Fruit fly (Drosophila melanogaster): ENCODE results near the gene CG3557.

DNA sequence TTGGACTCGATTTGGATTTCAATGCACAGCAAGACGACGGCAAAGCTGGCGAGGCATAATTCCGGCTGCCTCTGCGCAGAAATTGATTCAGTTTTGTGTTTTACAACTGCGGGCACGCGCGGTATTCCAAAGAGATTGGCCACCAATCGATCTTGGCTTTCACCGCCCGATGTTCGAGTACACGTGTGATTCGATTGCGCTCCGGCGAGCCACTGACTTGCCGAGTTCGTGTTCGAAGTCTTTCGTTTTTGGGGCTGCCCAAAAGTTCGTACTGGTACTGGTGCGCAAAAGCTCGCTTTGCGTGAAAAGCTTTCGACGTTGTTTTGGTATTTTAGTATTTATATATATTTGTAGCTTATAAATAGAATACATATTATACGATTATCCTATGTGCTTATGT lies 29.5 kb upstream of the CG3557 start, which contains the start of gene CG18641:
- TF ChIP-seq zfh2 (GFP tag; optimal IDR thresholded peaks at IDR 0.05) = no peak
- TF ChIP-seq Hr39 (optimal IDR thresholded peaks at IDR 0.05) = no peak
- no peak for TF ChIP-seq run (tag; optimal IDR thresholded peaks at IDR 0.05)
- no peak for TF ChIP-seq Drgx (GFP tag; IDR thresholded peaks at IDR 0.05)
- no peak for TF ChIP-seq CG14710 (tag; optimal IDR thresholded peaks at IDR 0.05)
- TF ChIP-seq CG15696 (tag; optimal IDR thresholded peaks at IDR 0.05) = no peak
- TF ChIP-seq Vsx1 (GFP tag; optimal IDR thresholded peaks at IDR 0.05) = no peak
- no peak for TF ChIP-seq Sox100B (GFP tag; optimal IDR thresholded peaks at IDR 0.05)
- no peak for TF ChIP-seq sc (optimal IDR thresholded peaks at IDR 0.05)
- TF ChIP-seq sc (GFP tag; optimal IDR thresholded peaks at IDR 0.05) = no peak
- no peak for TF ChIP-seq Oaz (GFP tag; IDR thresholded peaks at IDR 0.05)
- TF ChIP-seq crp (GFP tag; optimal IDR thresholded peaks at IDR 0.05) = no peak
- TF ChIP-seq CG10979 (tag; optimal IDR thresholded peaks at IDR 0.05) = no peak
- no peak for TF ChIP-seq CG14860 (GFP tag; IDR thresholded peaks at IDR 0.05; ENCODE audit: partially characterized antibody)

Data from whole organism, embryonic.